Worm (Caenorhabditis elegans) whole organism, L4 larva: ENCODE data around the gene pgam-5.

Source experiments
- aha-1 ChIP-seq: fragments of 150-350 bp; peaks from one replicate; lab custom pipeline; 2014; ENCODE audit warnings: missing biosample characterization, missing genetic modification characterization
- daf-12 ChIP-seq: fragments of 150-350 bp; optimal IDR thresholded peaks from 2 replicates; lab custom pipeline; 2014; ENCODE audit warnings: missing biosample characterization, missing genetic modification reagents, missing genetic modification characterization
- hlh-30 ChIP-seq: sonication (generic microtip); optimal IDR thresholded peaks from 2 replicates; lab custom pipeline; 2017; ENCODE audit warnings: antibody characterized with exemption, mild to moderate bottlenecking, missing genetic modification characterization, missing compliant biosample characterization; ENCODE audit not compliant: insufficient read depth
- nhr-28 ChIP-seq: fragments of 150-350 bp; optimal IDR thresholded peaks from 2 replicates; lab custom pipeline; 2014; ENCODE audit warnings: missing biosample characterization, missing genetic modification characterization
- spr-1 ChIP-seq: sonication (generic microtip); optimal IDR thresholded peaks from 2 replicates; lab custom pipeline; 2016; ENCODE audit warnings: mild to moderate bottlenecking, missing genetic modification characterization, missing compliant biosample characterization

ce11 chrII:7621513-7621912, 23.0 kb upstream of the pgam-5 start:
- TF ChIP-seq aha-1 (tag; lab: Kevin White, UChicago) (peak; percentile 20), spr-1 (tag; lab: Kevin White, UChicago) (no peak), hlh-30 (tag; lab: Kevin White, UChicago) (peak; percentile 57), daf-12 (no peak), nhr-28 (tag; lab: Kevin White, UChicago) (no peak)
